Worm (Caenorhabditis elegans) whole organism, L4/young adult: Measurements from ENCODE around the gene F49C5.9.

Experiments
- W03F9.2 ChIP-seq: fragments of 150-350 bp; optimal IDR thresholded peaks from 2 replicates; lab custom pipeline; 2014; ENCODE audit warnings: missing biosample characterization, missing genetic modification characterization
- him-1 ChIP-seq: sonication (generic microtip); optimal IDR thresholded peaks from 2 replicates; lab custom pipeline; 2016; ENCODE audit warnings: missing genotype, missing genetic modification reagents, missing genetic modification characterization, missing compliant biosample characterization

DNA sequence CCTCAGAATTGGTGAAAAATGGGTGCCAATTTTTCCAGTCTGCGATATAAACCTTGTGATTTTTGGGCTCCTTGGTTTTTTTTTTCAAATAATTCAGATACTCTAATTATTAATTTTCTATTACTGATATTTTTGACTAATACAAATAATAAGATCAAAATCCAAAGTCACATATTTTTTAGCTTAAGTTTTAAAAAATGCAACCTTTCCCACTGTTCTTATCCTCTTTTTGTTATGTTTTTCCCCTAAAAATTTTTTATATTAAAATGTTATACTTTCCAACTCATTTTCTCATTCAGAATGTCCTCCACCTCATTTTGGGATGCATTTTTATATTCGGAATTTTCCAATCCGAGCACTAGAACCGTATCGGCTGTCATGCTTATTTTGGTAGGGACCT is 13.5 kb downstream of the F49C5.9 start, which contains the start of gene srx-120:
- no peak for TF ChIP-seq him-1 (tag; lab: Kevin White, UChicago)
- TF ChIP-seq W03F9.2 (tag; lab: Kevin White, UChicago) = no peak
